Fruit fly (Drosophila melanogaster) whole organism, embryonic: ENCODE results near the gene Kdm3.

Experiments
- Atf3 ChIP-seq: fragments of 200-800 bp; sonication (Bioruptor generic); optimal IDR thresholded peaks from 3 replicates; lab custom pipeline; 2016; ENCODE audit warnings: missing biosample characterization, missing genetic modification characterization
- BtbVII ChIP-seq: fragments of 200-800 bp; sonication (Bioruptor generic); optimal IDR thresholded peaks from 3 replicates; lab custom pipeline; 2017; ENCODE audit warnings: missing biosample characterization, mild to moderate bottlenecking, missing genetic modification characterization
- CG10431 ChIP-seq: fragments of 200-800 bp; sonication (Bioruptor generic); optimal IDR thresholded peaks from 3 replicates; lab custom pipeline; 2018; ENCODE audit warnings: missing biosample characterization, mild to moderate bottlenecking, missing genetic modification characterization
- CG12744 ChIP-seq: fragments of 200-800 bp; sonication (Bioruptor generic); optimal IDR thresholded peaks from 2 replicates; lab custom pipeline; 2016; ENCODE audit warnings: missing biosample characterization, missing genetic modification characterization
- CG13287 ChIP-seq: fragments of 200-800 bp; sonication (Bioruptor generic); IDR thresholded peaks from 2 replicates; pipeline ENCODE4 v1.3.6; 2022; ENCODE audit warnings: missing biosample characterization, missing genetic modification characterization; ENCODE audit not compliant: partially characterized antibody
- CG15269 ChIP-seq: fragments of 200-800 bp; sonication (Bioruptor generic); optimal IDR thresholded peaks from 2 replicates; lab custom pipeline; 2018; ENCODE audit warnings: missing biosample characterization, mild to moderate bottlenecking, missing genetic modification characterization, moderate library complexity
- CG1602 ChIP-seq: fragments of 200-800 bp; sonication (Bioruptor generic); optimal IDR thresholded peaks from 3 replicates; lab custom pipeline; 2016; ENCODE audit warnings: missing biosample characterization, missing genetic modification characterization
- CG1647 ChIP-seq: fragments of 200-800 bp; sonication (Bioruptor generic); optimal IDR thresholded peaks from 3 replicates; lab custom pipeline; 2016; ENCODE audit warnings: missing biosample characterization, missing genetic modification characterization
- CG16863 ChIP-seq: fragments of 200-800 bp; sonication (Bioruptor generic); optimal IDR thresholded peaks from 3 replicates; lab custom pipeline; 2016; ENCODE audit warnings: missing biosample characterization, missing genetic modification characterization
- CG17385 ChIP-seq: fragments of 200-800 bp; sonication (Bioruptor generic); optimal IDR thresholded peaks from 3 replicates; lab custom pipeline; 2018; ENCODE audit warnings: missing biosample characterization, mild to moderate bottlenecking, missing genetic modification characterization
- CG17568 ChIP-seq: fragments of 200-800 bp; sonication (Bioruptor generic); optimal IDR thresholded peaks from 2 replicates; lab custom pipeline; 2018; ENCODE audit warnings: missing biosample characterization, mild to moderate bottlenecking, missing genetic modification characterization, moderate library complexity
- CG17802 ChIP-seq: fragments of 200-800 bp; sonication (Bioruptor generic); optimal IDR thresholded peaks from 2 replicates; lab custom pipeline; 2018; ENCODE audit warnings: missing biosample characterization, mild to moderate bottlenecking, missing genetic modification characterization, moderate library complexity
- CG31224 ChIP-seq: fragments of 200-800 bp; sonication (Bioruptor generic); IDR thresholded peaks from 2 replicates; pipeline ENCODE4 v1.3.6; 2022; ENCODE audit warnings: missing biosample characterization, missing genetic modification characterization
- CG31441 ChIP-seq: fragments of 200-800 bp; sonication (Bioruptor generic); IDR thresholded peaks from 2 replicates; pipeline ENCODE4 v1.3.6; 2022; ENCODE audit warnings: missing biosample characterization, missing genetic modification characterization
- CG4404 ChIP-seq: fragments of 200-800 bp; sonication (Bioruptor generic); IDR thresholded peaks from 2 replicates; pipeline ENCODE4 v1.3.6; 2022; ENCODE audit warnings: missing biosample characterization, missing genetic modification characterization
- CG4820 ChIP-seq: fragments of 200-800 bp; sonication (Bioruptor generic); optimal IDR thresholded peaks from 3 replicates; lab custom pipeline; 2016; ENCODE audit warnings: missing biosample characterization, missing genetic modification characterization
- CG5245 ChIP-seq: fragments of 200-800 bp; sonication (Bioruptor generic); optimal IDR thresholded peaks from 3 replicates; lab custom pipeline; 2016; ENCODE audit warnings: missing biosample characterization, missing genetic modification characterization
- CG5953 ChIP-seq: fragments of 200-800 bp; sonication (Bioruptor generic); IDR thresholded peaks from 2 replicates; pipeline ENCODE4 v1.3.6; 2022; ENCODE audit warnings: missing biosample characterization, missing genetic modification characterization
- CG6813 ChIP-seq: fragments of 200-800 bp; sonication (Bioruptor generic); optimal IDR thresholded peaks from 2 replicates; lab custom pipeline; 2017; ENCODE audit warnings: missing biosample characterization, missing genetic modification characterization, mild to moderate bottlenecking, moderate library complexity, missing genetic modification reagents
- CG8388 ChIP-seq: fragments of 200-800 bp; sonication (Bioruptor generic); optimal IDR thresholded peaks from 2 replicates; lab custom pipeline; 2019; ENCODE audit warnings: missing biosample characterization, mild to moderate bottlenecking, missing genetic modification characterization, moderate library complexity
- D ChIP-seq, 2 experiments: fragments of 200-800 bp in 1 of 2; fragments of >200 bp in 1 of 2; sonication (Bioruptor generic) in 1 of 2; optimal IDR thresholded peaks; 2 replicates in 1 of 2; 3 replicates in 1 of 2; lab custom pipeline; 2017; ENCODE audit warnings: mild to moderate bottlenecking in 1 of 2, missing biosample characterization in 1 of 2, missing genetic modification characterization in 1 of 2, missing genetic modification reagents in 1 of 2
- Dad ChIP-seq: fragments of 200-800 bp; sonication (Bioruptor generic); optimal IDR thresholded peaks from 3 replicates; lab custom pipeline; 2016; ENCODE audit warnings: missing biosample characterization, missing genetic modification characterization
- E2f2 ChIP-seq: fragments of 200-800 bp; sonication (Bioruptor generic); IDR thresholded peaks from 2 replicates; pipeline ENCODE4 v1.3.6; 2022; ENCODE audit warnings: missing biosample characterization, missing genetic modification characterization
- Eip74EF ChIP-seq, 2 experiments: fragments of 200-800 bp in 1 of 2; fragments of >200 bp in 1 of 2; sonication (Bioruptor generic) in 1 of 2; optimal IDR thresholded peaks; 2 replicates each; lab custom pipeline; 2017 to 2019; ENCODE audit warnings: missing biosample characterization in 2 of 2, missing genetic modification characterization in 2 of 2, mild to moderate bottlenecking in 1 of 2, moderate library complexity in 1 of 2
- Gsc ChIP-seq: fragments of 200-800 bp; sonication (Bioruptor generic); IDR thresholded peaks from 2 replicates; pipeline ENCODE4 v1.3.6; 2022; ENCODE audit warnings: missing biosample characterization, missing genetic modification characterization
- HLHmδ ChIP-seq: fragments of 200-800 bp; sonication (Bioruptor generic); optimal IDR thresholded peaks from 2 replicates; lab custom pipeline; 2018; ENCODE audit warnings: missing biosample characterization, mild to moderate bottlenecking, missing genetic modification characterization, moderate library complexity
- Hmx ChIP-seq: fragments of 200-800 bp; sonication (Bioruptor generic); optimal IDR thresholded peaks from 2 replicates; lab custom pipeline; 2016; ENCODE audit warnings: missing biosample characterization, missing genetic modification characterization
- Hr51 ChIP-seq, 2 experiments: fragments of 200-800 bp; sonication (Bioruptor generic); optimal IDR thresholded peaks; 2 replicates in 1 of 2; 3 replicates in 1 of 2; lab custom pipeline; 2016 to 2018; ENCODE audit warnings: missing biosample characterization in 2 of 2, missing genetic modification characterization in 2 of 2, mild to moderate bottlenecking in 1 of 2, moderate library complexity in 1 of 2
- Mrtf ChIP-seq: fragments of 200-800 bp; sonication (Bioruptor generic); IDR thresholded peaks from 3 replicates; pipeline ENCODE4 v1.3.6; 2022; ENCODE audit warnings: missing biosample characterization, missing genetic modification characterization
- Neu2 ChIP-seq: fragments of 200-800 bp; sonication (Bioruptor generic); optimal IDR thresholded peaks from 3 replicates; lab custom pipeline; 2016; ENCODE audit warnings: missing biosample characterization, missing genetic modification characterization, borderline replicate concordance
- Nf-YB ChIP-seq: fragments of 200-800 bp; sonication (Bioruptor generic); optimal IDR thresholded peaks from 3 replicates; lab custom pipeline; 2019; ENCODE audit warnings: missing biosample characterization, mild to moderate bottlenecking, missing genetic modification characterization, moderate library complexity
- Nf-YC ChIP-seq: fragments of 200-800 bp; optimal IDR thresholded peaks from 3 replicates; lab custom pipeline; 2019; ENCODE audit warnings: missing biosample characterization, mild to moderate bottlenecking, missing genetic modification characterization, moderate library complexity
- NfI ChIP-seq: fragments of 200-800 bp; sonication (Bioruptor generic); optimal IDR thresholded peaks from 3 replicates; lab custom pipeline; 2018; ENCODE audit warnings: missing biosample characterization, mild to moderate bottlenecking, missing genetic modification characterization, moderate library complexity
- Opbp ChIP-seq: fragments of 200-800 bp; sonication (Bioruptor generic); IDR thresholded peaks from 3 replicates; pipeline ENCODE4 v1.3.6; 2022; ENCODE audit warnings: missing biosample characterization, missing genetic modification characterization; ENCODE audit not compliant: partially characterized antibody
- TFAM ChIP-seq: fragments of 200-800 bp; sonication (Bioruptor generic); optimal IDR thresholded peaks from 2 replicates; lab custom pipeline; 2017; ENCODE audit warnings: missing biosample characterization, missing genetic modification characterization, inconsistent platforms
- al ChIP-seq: fragments of 200-800 bp; sonication (Bioruptor generic); IDR thresholded peaks from 2 replicates; pipeline ENCODE4 v1.3.6; 2022; ENCODE audit warnings: missing biosample characterization, missing genetic modification characterization
- chif ChIP-seq, 2 experiments: fragments of 200-800 bp; sonication (Bioruptor generic); optimal IDR thresholded peaks; 3 replicates each; lab custom pipeline; 2016; ENCODE audit warnings: missing biosample characterization in 2 of 2, missing genetic modification characterization in 2 of 2
- chinmo ChIP-seq: fragments of 200-800 bp; sonication (Bioruptor generic); IDR thresholded peaks from 4 replicates; pipeline ENCODE4 v1.3.6; 2022; ENCODE audit warnings: missing biosample characterization, missing genetic modification characterization; ENCODE audit not compliant: partially characterized antibody
- en ChIP-seq: fragments of 200-800 bp; sonication (Bioruptor generic); optimal IDR thresholded peaks from 2 replicates; lab custom pipeline; 2016; ENCODE audit warnings: missing biosample characterization, missing genetic modification characterization
- insv ChIP-seq, 2 experiments: fragments of 200-800 bp; sonication (Bioruptor generic); optimal IDR thresholded peaks; 3 replicates each; lab custom pipeline; 2016 to 2018; ENCODE audit warnings: missing biosample characterization in 2 of 2, missing genetic modification characterization in 2 of 2
- lola ChIP-seq, 3 experiments: fragments of >200 bp in 2 of 3; fragments of 200-800 bp in 1 of 3; sonication (Bioruptor generic) in 1 of 3; optimal IDR thresholded peaks; 2 replicates each; lab custom pipeline; 2017 to 2019; ENCODE audit warnings: missing biosample characterization in 3 of 3, missing genetic modification characterization in 3 of 3, mild to moderate bottlenecking in 1 of 3, moderate library complexity in 1 of 3
- mld ChIP-seq: fragments of 200-800 bp; sonication (Bioruptor generic); IDR thresholded peaks from 3 replicates; pipeline ENCODE4 v1.3.6; 2022; ENCODE audit warnings: missing biosample characterization, missing genetic modification characterization; ENCODE audit not compliant: partially characterized antibody
- nau ChIP-seq: fragments of 200-800 bp; sonication (Bioruptor generic); optimal IDR thresholded peaks from 3 replicates; lab custom pipeline; 2017; ENCODE audit warnings: missing biosample characterization, mild to moderate bottlenecking, missing genetic modification characterization, missing genetic modification reagents
- nom ChIP-seq: fragments of 200-800 bp; sonication (Bioruptor generic); optimal IDR thresholded peaks from 2 replicates; lab custom pipeline; 2017; ENCODE audit warnings: missing biosample characterization, missing genetic modification characterization, mild to moderate bottlenecking, moderate library complexity, missing genetic modification reagents
- repo ChIP-seq: fragments of 200-800 bp; sonication (Bioruptor generic); optimal IDR thresholded peaks from 2 replicates; lab custom pipeline; 2016; ENCODE audit warnings: missing biosample characterization, missing genetic modification characterization
- schlank ChIP-seq: fragments of 200-800 bp; sonication (Bioruptor generic); optimal IDR thresholded peaks from 2 replicates; lab custom pipeline; 2018; ENCODE audit warnings: missing biosample characterization, mild to moderate bottlenecking, missing genetic modification characterization
- so ChIP-seq: fragments of 200-800 bp; sonication (Bioruptor generic); IDR thresholded peaks from 3 replicates; pipeline ENCODE4 v1.3.6; 2022; ENCODE audit warnings: missing biosample characterization, missing genetic modification characterization
- tap ChIP-seq: fragments of 200-800 bp; optimal IDR thresholded peaks from 3 replicates; lab custom pipeline; 2019; ENCODE audit warnings: missing biosample characterization, mild to moderate bottlenecking, missing genetic modification characterization, moderate library complexity

Kdm3 gene

DNA sequence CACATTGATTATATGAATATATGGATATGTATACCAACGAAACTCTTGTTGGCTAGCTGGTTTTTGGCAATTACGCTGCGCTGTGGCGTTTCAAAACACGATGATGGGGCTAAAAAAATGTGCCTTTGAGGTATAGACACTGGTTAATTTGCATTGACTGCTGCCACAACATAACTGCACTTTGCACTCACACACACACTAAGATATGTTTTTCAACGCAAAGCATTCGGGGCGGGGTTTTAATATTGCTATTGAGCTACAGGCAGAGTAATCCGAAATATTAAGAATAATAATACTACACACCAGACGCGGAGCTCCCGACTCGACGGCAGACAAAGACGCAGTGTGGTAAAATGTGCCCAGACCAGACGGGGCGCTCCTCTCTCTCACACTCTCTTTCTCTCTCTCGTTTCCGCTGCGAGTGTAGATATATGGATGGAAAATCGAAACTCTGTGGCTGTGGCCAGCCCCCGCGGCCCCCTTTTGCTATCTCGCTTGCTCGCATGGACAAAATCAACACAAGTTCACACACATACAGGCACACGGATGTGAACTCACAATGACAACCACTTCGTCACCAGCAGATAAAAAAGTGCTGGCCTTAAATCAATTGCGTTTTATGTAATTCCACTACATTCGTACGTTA is 35.3 kb downstream of the Kdm3 start (continued):
- TF ChIP-seq CG12744 (GFP tag; lab: Kevin White, UChicago) (peak; percentile 38), CG1647 (GFP tag; lab: Kevin White, UChicago) (no peak), insv (GFP tag; optimal IDR thresholded peaks at IDR 0.05; lab: Kevin White, UChicago) (peak in 1 of 2 experiments; percentile 12), CG4820 (GFP tag; lab: Kevin White, UChicago) (no peak), CG31441 (GFP tag; lab: Robert Waterston, UW) (no peak), Hr51 (GFP tag; optimal IDR thresholded peaks at IDR 0.05; lab: Kevin White, UChicago) (peak in 1 of 2 experiments; percentile 17), chinmo (GFP tag; lab: Robert Waterston, UW) (no peak), E2f2 (GFP tag; lab: Robert Waterston, UW) (no peak), CG5245 (GFP tag; lab: Kevin White, UChicago) (no peak), CG6813 (GFP tag; lab: Kevin White, UChicago) (peak; percentile 85), CG17568 (no peak), nom (GFP tag; lab: Kevin White, UChicago) (peak; percentile 90), chif (GFP tag; optimal IDR thresholded peaks at IDR 0.05; lab: Kevin White, UChicago) (no peak), al (GFP tag; lab: Robert Waterston, UW) (no peak), Gsc (GFP tag; lab: Robert Waterston, UW) (no peak), CG5953 (GFP tag; lab: Robert Waterston, UW) (no peak), CG16863 (no peak), nau (GFP tag; lab: Kevin White, UChicago) (peak; percentile 71), Dad (GFP tag; lab: Kevin White, UChicago) (peak; percentile 11), tap (tag; lab: Kevin White, UChicago) (no peak), Hmx (no peak), NfI (peak; percentile 31), repo (GFP tag; lab: Kevin White, UChicago) (peak; percentile 9), CG15269 (tag; lab: Kevin White, UChicago) (peak; percentile 4), CG31224 (GFP tag; lab: Robert Waterston, UW) (no peak), en (peak; percentile 27), CG10431 (GFP tag; lab: Kevin White, UChicago) (no peak), Mrtf (no peak), lola (GFP tag; optimal IDR thresholded peaks at IDR 0.05; lab: Kevin White, UChicago) (no peak), CG4404 (GFP tag; lab: Robert Waterston, UW) (no peak), CG17385 (peak; percentile 32), D (optimal IDR thresholded peaks at IDR 0.05; lab: Kevin White, UChicago) (peak; percentile 59), D (GFP tag; optimal IDR thresholded peaks at IDR 0.05; lab: Kevin White, UChicago) (peak; percentile 8), CG13287 (GFP tag; lab: Robert Waterston, UW) (no peak), CG17802 (tag; lab: Kevin White, UChicago) (no peak), CG1602 (no peak), TFAM (GFP tag; lab: Kevin White, UChicago) (no peak), Nf-YB (GFP tag; lab: Kevin White, UChicago) (no peak), so (GFP tag; lab: Robert Waterston, UW) (no peak), Nf-YC (tag; lab: Kevin White, UChicago) (peak; percentile 42), HLHmδ (peak; percentile 95), Eip74EF (GFP tag; optimal IDR thresholded peaks at IDR 0.05; lab: Kevin White, UChicago) (peak in 1 of 2 experiments; percentile 83), Opbp (GFP tag; lab: Robert Waterston, UW) (no peak), Neu2 (GFP tag; lab: Kevin White, UChicago) (no peak), schlank (tag; lab: Kevin White, UChicago) (peak; percentile 44), mld (no peak), CG8388 (GFP tag; lab: Kevin White, UChicago) (no peak), Atf3 (GFP tag; lab: Kevin White, UChicago) (no peak), BtbVII (GFP tag; lab: Kevin White, UChicago) (peak; percentile 69)
